Fruit fly (Drosophila melanogaster): ENCODE data around the gene Hr4.

Hr4 gene

dm6 chrX:2043660-2044397 is 102.1 kb downstream of the Hr4 start, which contains the start of gene CG4325:
TSS of gene CG4325 (minus strand) at chrX:2043818.
- TF ChIP-seq CG4496 (GFP tag; IDR thresholded peaks at IDR 0.05) = no peak
- TF ChIP-seq CG13204 (GFP tag; optimal IDR thresholded peaks at IDR 0.05) = peak; percentile 26

dm6 chrX:2048778-2049686 is 107.3 kb downstream of the Hr4 start:
- TF ChIP-seq Ets98B (GFP tag; IDR thresholded peaks at IDR 0.05) = peak; percentile 43; the same call in 1 of the 2 replicates
- 0 out of 3 replicates have a peak, but pooled peaks have one; percentile 35 for TF ChIP-seq fd96Ca (GFP tag; IDR thresholded peaks at IDR 0.05)
- TF ChIP-seq CG34367 (tag; optimal IDR thresholded peaks at IDR 0.05) = no peak
- peak; percentile 55; the same call in 2 of the 3 replicates for TF ChIP-seq CG4496 (GFP tag; IDR thresholded peaks at IDR 0.05)
- no peak for TF ChIP-seq Pif1A (GFP tag; optimal IDR thresholded peaks at IDR 0.05)

DNA sequence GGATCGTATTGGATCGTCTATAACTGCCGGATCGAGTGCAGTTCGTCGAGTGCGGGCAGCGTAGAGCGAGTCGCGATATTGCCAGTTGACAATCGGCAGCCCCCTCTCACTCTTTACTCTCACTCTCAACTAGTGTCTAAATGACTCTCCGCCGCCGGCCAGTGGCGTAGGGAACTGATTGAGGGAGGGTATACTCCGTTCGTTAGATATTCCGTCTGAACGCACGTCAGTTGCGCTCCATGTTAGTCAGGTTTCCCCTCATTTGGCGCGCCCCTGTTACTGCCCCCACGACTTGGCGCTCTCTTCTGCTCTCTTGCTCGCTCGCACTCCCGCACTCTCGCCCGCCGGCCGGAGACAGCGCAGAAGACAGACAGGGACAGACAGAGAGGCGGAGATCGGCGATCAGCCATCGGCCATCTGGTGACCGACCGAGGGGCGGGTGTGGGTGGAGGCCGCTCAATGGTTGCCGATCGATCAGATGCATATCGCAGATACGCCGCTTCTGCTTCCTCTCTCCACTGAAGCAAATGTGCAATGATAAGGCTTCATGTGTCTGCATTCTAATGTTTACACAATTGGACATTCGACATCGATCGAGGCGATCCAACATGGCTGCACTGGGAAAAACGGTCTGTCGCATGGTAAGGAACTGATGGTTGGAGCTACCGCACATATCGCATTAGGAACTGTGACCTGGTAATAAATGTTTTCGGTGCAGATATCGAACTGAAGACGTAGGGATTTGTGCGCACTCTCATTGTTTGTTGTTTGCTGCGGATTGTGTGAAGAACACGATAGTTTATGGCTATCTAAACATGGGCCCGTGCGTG is 108.5 kb downstream of the Hr4 start, which contains the start of gene moody:
moody (minus strand) TSS at position 51 of the 830 bp plus-strand sequence.
- TF ChIP-seq CG17806 (tag; optimal IDR thresholded peaks at IDR 0.05) (peak; percentile 84), Pif1B (GFP tag; optimal IDR thresholded peaks at IDR 0.05) (peak; percentile 90), gl (tag; optimal IDR thresholded peaks at IDR 0.05) (peak; percentile 84), D1 (tag; optimal IDR thresholded peaks at IDR 0.05) (no peak), CG10348 (GFP tag; IDR thresholded peaks at IDR 0.05) (peak; percentile 92), CG15710 (tag; optimal IDR thresholded peaks at IDR 0.05) (peak; percentile 86), CG4496 (GFP tag; IDR thresholded peaks at IDR 0.05) (peak; percentile 99), Pif1A (GFP tag; optimal IDR thresholded peaks at IDR 0.05) (peak; percentile 90), CG9948 (tag; optimal IDR thresholded peaks at IDR 0.05) (peak; percentile 68), CG34367 (tag; optimal IDR thresholded peaks at IDR 0.05) (peak; percentile 82), CG13204 (GFP tag; optimal IDR thresholded peaks at IDR 0.05) (peak; percentile 97), Snoo (tag; optimal IDR thresholded peaks at IDR 0.05) (peak; percentile 93), rn (GFP tag; IDR thresholded peaks at IDR 0.05) (peak; percentile 93), fd96Ca (GFP tag; IDR thresholded peaks at IDR 0.05) (peak; percentile 99), CG12605 (GFP tag; IDR thresholded peaks at IDR 0.05) (peak; percentile 97), EcR (GFP tag; optimal IDR thresholded peaks at IDR 0.05) (peak; percentile 56), CG14655 (GFP tag; optimal IDR thresholded peaks at IDR 0.05) (peak; percentile 92), CG8159 (tag; optimal IDR thresholded peaks at IDR 0.05) (peak; percentile 84), CG32121 (GFP tag; IDR thresholded peaks at IDR 0.05) (peak; percentile 99), Ets98B (GFP tag; IDR thresholded peaks at IDR 0.05) (peak; percentile 99), CG8301 (tag; optimal IDR thresholded peaks at IDR 0.05) (peak; percentile 87)
